Worm (Caenorhabditis elegans): ENCODE results near the gene H10D18.5.

H10D18.5 gene

ce11 chrV:3805499-3805898 is 26.0 kb downstream of the H10D18.5 start, which contains the start of gene R08F11.4:
Gene R08F11.4 (minus strand): TSS chrV:3805527.
- no peak for TF ChIP-seq sdc-2 (tag; optimal IDR thresholded peaks at IDR 0.05)
- no peak for TF ChIP-seq pha-4 (tag; optimal IDR thresholded peaks at IDR 0.05)
- TF ChIP-seq tbx-7 (tag; optimal IDR thresholded peaks at IDR 0.05), result no peak
- no peak for TF ChIP-seq syd-9 (tag; optimal IDR thresholded peaks at IDR 0.05)

- TF ChIP-seq K09A11.1 (tag; optimal IDR thresholded peaks at IDR 0.05; ENCODE audit: insufficient read depth) (no peak), ttx-3 (tag; optimal IDR thresholded peaks at IDR 0.05) (no peak), ets-4 (tag; optimal IDR thresholded peaks at IDR 0.05) (no peak), ceh-9 (tag; optimal IDR thresholded peaks at IDR 0.05) (no peak), dve-1 (tag; optimal IDR thresholded peaks at IDR 0.05) (no peak), hlh-8 (tag; optimal IDR thresholded peaks at IDR 0.05) (no peak), odd-2 (tag; optimal IDR thresholded peaks at IDR 0.05) (no peak), C38D4.7 (GFP tag; optimal IDR thresholded peaks at IDR 0.05) (no peak), pqm-1 (tag; optimal IDR thresholded peaks at IDR 0.05) (no peak), ceh-48 (tag; optimal IDR thresholded peaks at IDR 0.05) (no peak), dmd-4 (tag; optimal IDR thresholded peaks at IDR 0.05; ENCODE audit: borderline replicate concordance) (no peak), rnt-1 (tag; optimal IDR thresholded peaks at IDR 0.05) (no peak)
These were observed 28.2 kb downstream of the H10D18.5 start, which contains the start of gene cyp-33C8 for ce11 chrV:3803343-3803742. Gene cyp-33C8 (minus strand): TSS chrV:3803542.

ce11 chrV:3801787-3802417 is 29.6 kb downstream of the H10D18.5 start:
- TF ChIP-seq T23F11.4 (GFP tag; optimal IDR thresholded peaks at IDR 0.05), result no peak
- TF ChIP-seq ceh-30 (tag; optimal IDR thresholded peaks at IDR 0.05), result no peak
- no peak for TF ChIP-seq hlh-8 (tag; optimal IDR thresholded peaks at IDR 0.05)
- TF ChIP-seq unc-42 (tag; optimal IDR thresholded peaks at IDR 0.05), result no peak
- no peak for TF ChIP-seq pha-4 (tag; optimal IDR thresholded peaks at IDR 0.05)
- TF ChIP-seq pros-1 (tag; optimal IDR thresholded peaks at IDR 0.05), result no peak
- TF ChIP-seq ttx-3 (tag; optimal IDR thresholded peaks at IDR 0.05), result no peak
- TF ChIP-seq dve-1 (tag; optimal IDR thresholded peaks at IDR 0.05), result no peak
- no peak for TF ChIP-seq sox-2 (GFP tag; IDR thresholded peaks at IDR 0.05)
- TF ChIP-seq eyg-1 (tag; optimal IDR thresholded peaks at IDR 0.05), result no peak
- TF ChIP-seq npax-4 (tag; optimal IDR thresholded peaks at IDR 0.05), result no peak
- TF ChIP-seq pat-9 (tag; optimal IDR thresholded peaks at IDR 0.05), result no peak
- no peak for TF ChIP-seq ceh-6 (GFP tag; optimal IDR thresholded peaks at IDR 0.05)
- TF ChIP-seq unc-55 (GFP tag; optimal IDR thresholded peaks at IDR 0.05), result no peak
- TF ChIP-seq tbx-7 (tag; optimal IDR thresholded peaks at IDR 0.05), result no peak
- no peak for TF ChIP-seq sox-4 (tag; optimal IDR thresholded peaks at IDR 0.05)

ce11 chrV:3800378-3800777 is 31.1 kb downstream of the H10D18.5 start, which contains the start of gene srt-30:
Gene srt-30 (minus strand): TSS chrV:3800478.
- TF ChIP-seq ceh-31 (tag; optimal IDR thresholded peaks at IDR 0.05), result no peak
- no peak for TF ChIP-seq tbx-7 (tag; optimal IDR thresholded peaks at IDR 0.05)
- TF ChIP-seq rnt-1 (tag; optimal IDR thresholded peaks at IDR 0.05), result no peak
- no peak for TF ChIP-seq madf-2 (tag; optimal IDR thresholded peaks at IDR 0.05)
- no peak for TF ChIP-seq ttx-3 (tag; optimal IDR thresholded peaks at IDR 0.05)
- no peak for TF ChIP-seq ceh-30 (tag; optimal IDR thresholded peaks at IDR 0.05)
- no peak for TF ChIP-seq nhr-11 (tag; optimal IDR thresholded peaks at IDR 0.05)
- TF ChIP-seq nfya-1 (tag; optimal IDR thresholded peaks at IDR 0.05), result no peak
- no peak for TF ChIP-seq K09A11.1 (tag; optimal IDR thresholded peaks at IDR 0.05; ENCODE audit: insufficient read depth)
- TF ChIP-seq hlh-13 (GFP tag; optimal IDR thresholded peaks at IDR 0.05), result no peak
- TF ChIP-seq T23F11.4 (GFP tag; optimal IDR thresholded peaks at IDR 0.05), result no peak
- TF ChIP-seq sdc-2 (tag; optimal IDR thresholded peaks at IDR 0.05), result no peak
- TF ChIP-seq unc-3 (GFP tag; conservative IDR thresholded peaks at IDR 0.05), result no peak
- no peak for TF ChIP-seq unc-3 (tag; optimal IDR thresholded peaks at IDR 0.05)
- TF ChIP-seq tbx-2 (tag; optimal IDR thresholded peaks at IDR 0.05), result no peak
- TF ChIP-seq mec-3 (tag; optimal IDR thresholded peaks at IDR 0.05; ENCODE audit: borderline replicate concordance), result no peak
- TF ChIP-seq pros-1 (tag; optimal IDR thresholded peaks at IDR 0.05), result no peak
- TF ChIP-seq pax-1 (tag; optimal IDR thresholded peaks at IDR 0.05), result no peak
- no peak for TF ChIP-seq pat-9 (tag; optimal IDR thresholded peaks at IDR 0.05)
- no peak for TF ChIP-seq ets-4 (tag; optimal IDR thresholded peaks at IDR 0.05)

All from whole organism, late embryonic.